Worm (Caenorhabditis elegans): Measurements from ENCODE around the gene djr-1.2.

djr-1.2 gene

ce11 chrV:4055025-4055424 is at the start of gene djr-1.2:
Gene djr-1.2, minus strand, starts transcription at chrV:4055125.
- TF ChIP-seq lin-39 (tag; optimal IDR thresholded peaks at IDR 0.05) (no peak), fkh-8 (tag; optimal IDR thresholded peaks at IDR 0.05) (no peak), nhr-85 (tag) (no peak), efl-1 (optimal IDR thresholded peaks at IDR 0.05) (no peak), efl-1 (GFP tag; optimal IDR thresholded peaks at IDR 0.05 in 1 of 2) (peak in 1 of 2 experiments; percentile 62), mep-1 (tag; optimal IDR thresholded peaks at IDR 0.05) (no peak), rnt-1 (tag; optimal IDR thresholded peaks at IDR 0.05) (no peak)

ce11 chrV:4104298-4104697 is 49.4 kb upstream of the djr-1.2 start, which contains the start of gene srj-39:
Gene srj-39, plus strand, starts transcription at chrV:4104598.
- TF ChIP-seq C16A3.4 (tag; optimal IDR thresholded peaks at IDR 0.05) = no peak
- no peak for TF ChIP-seq snu-23 (GFP tag; optimal IDR thresholded peaks at IDR 0.05)
- TF ChIP-seq fkh-10 (GFP tag; optimal IDR thresholded peaks at IDR 0.05) = no peak
- TF ChIP-seq nhr-20 (tag; optimal IDR thresholded peaks at IDR 0.05) = no peak
- no peak for TF ChIP-seq F16B12.6 (tag; optimal IDR thresholded peaks at IDR 0.05)
- no peak for TF ChIP-seq swsn-7 (tag; optimal IDR thresholded peaks at IDR 0.05)
- no peak for TF ChIP-seq elt-2 (tag; optimal IDR thresholded peaks at IDR 0.05)
- TF ChIP-seq grh-1 (GFP tag; IDR thresholded peaks at IDR 0.05) = no peak
- no peak for TF ChIP-seq ztf-4 (tag; optimal IDR thresholded peaks at IDR 0.05)
- TF ChIP-seq ceh-82 (tag; optimal IDR thresholded peaks at IDR 0.05) = no peak
- TF ChIP-seq zag-1 (tag; optimal IDR thresholded peaks at IDR 0.05) = no peak
- no peak for TF ChIP-seq hlh-17 (GFP tag; optimal IDR thresholded peaks at IDR 0.05; ENCODE audit: borderline replicate concordance)
- no peak for TF ChIP-seq pax-3 (tag; optimal IDR thresholded peaks at IDR 0.05)
- no peak for TF ChIP-seq ceh-88 (GFP tag; IDR thresholded peaks at IDR 0.05)
- no peak for TF ChIP-seq aha-1 (tag; optimal IDR thresholded peaks at IDR 0.05)
- TF ChIP-seq C04F5.9 (tag; optimal IDR thresholded peaks at IDR 0.05) = no peak
- no peak for TF ChIP-seq hpl-2 (GFP tag; optimal IDR thresholded peaks at IDR 0.05)
- TF ChIP-seq nhr-71 (tag; optimal IDR thresholded peaks at IDR 0.05) = no peak

- TF ChIP-seq lin-13 (GFP tag; optimal IDR thresholded peaks at IDR 0.05) (no peak), ztf-4 (tag; optimal IDR thresholded peaks at IDR 0.05) (no peak), fkh-8 (tag; optimal IDR thresholded peaks at IDR 0.05) (no peak), nhr-19 (GFP tag; conservative IDR thresholded peaks at IDR 0.05) (no peak), unc-86 (tag; optimal IDR thresholded peaks at IDR 0.05) (no peak), isw-1 (GFP tag; IDR thresholded peaks at IDR 0.05) (no peak), fkh-10 (GFP tag; optimal IDR thresholded peaks at IDR 0.05) (no peak), efl-3 (GFP tag; optimal IDR thresholded peaks at IDR 0.05) (no peak), sup-37 (GFP tag; optimal IDR thresholded peaks at IDR 0.05) (no peak), tbx-2 (tag; optimal IDR thresholded peaks at IDR 0.05) (no peak), unc-98 (GFP tag; IDR thresholded peaks at IDR 0.05) (no peak), Y116A8C.19 (tag; optimal IDR thresholded peaks at IDR 0.05; ENCODE audit: borderline replicate concordance) (no peak), lin-14 (GFP tag; optimal IDR thresholded peaks at IDR 0.05) (no peak), zag-1 (tag; optimal IDR thresholded peaks at IDR 0.05) (no peak), lin-35 (GFP tag; optimal IDR thresholded peaks at IDR 0.05) (no peak)
Measured at ce11 chrV:4101567-4101966, 46.6 kb upstream of the djr-1.2 start, which contains the start of gene srj-40. Gene srj-40, plus strand, starts transcription at chrV:4101867.

- TF ChIP-seq tbx-2 (tag; optimal IDR thresholded peaks at IDR 0.05) = no peak
- no peak for TF ChIP-seq lsy-2 (tag; optimal IDR thresholded peaks at IDR 0.05)
- TF ChIP-seq nhr-28 (tag; optimal IDR thresholded peaks at IDR 0.05) = no peak
- TF ChIP-seq ama-1 (optimal IDR thresholded peaks at IDR 0.05) = no peak
- no peak for TF ChIP-seq aly-2 (tag; optimal IDR thresholded peaks at IDR 0.05)
- no peak for TF ChIP-seq xbp-1 (tag; optimal IDR thresholded peaks at IDR 0.05)
- TF ChIP-seq egl-13 (tag; optimal IDR thresholded peaks at IDR 0.05) = no peak
- TF ChIP-seq ets-5 (GFP tag; IDR thresholded peaks at IDR 0.05) = no peak
- TF ChIP-seq nhr-11 (tag; optimal IDR thresholded peaks at IDR 0.05) = no peak
- no peak for TF ChIP-seq nhr-84 (tag; optimal IDR thresholded peaks at IDR 0.05)
- no peak for TF ChIP-seq nhr-47 (tag; optimal IDR thresholded peaks at IDR 0.05)
- no peak for TF ChIP-seq efl-1 (optimal IDR thresholded peaks at IDR 0.05)
- TF ChIP-seq efl-1 (GFP tag; optimal IDR thresholded peaks at IDR 0.05 in 1 of 2) = no peak
Measured at ce11 chrV:4094740-4095139, 39.8 kb upstream of the djr-1.2 start, which contains the start of gene nhr-181. Gene nhr-181, plus strand, starts transcription at chrV:4095040.
